Worm (Caenorhabditis elegans): ENCODE data around the gene Y48A6C.8.

Y48A6C.8 gene

DNA sequence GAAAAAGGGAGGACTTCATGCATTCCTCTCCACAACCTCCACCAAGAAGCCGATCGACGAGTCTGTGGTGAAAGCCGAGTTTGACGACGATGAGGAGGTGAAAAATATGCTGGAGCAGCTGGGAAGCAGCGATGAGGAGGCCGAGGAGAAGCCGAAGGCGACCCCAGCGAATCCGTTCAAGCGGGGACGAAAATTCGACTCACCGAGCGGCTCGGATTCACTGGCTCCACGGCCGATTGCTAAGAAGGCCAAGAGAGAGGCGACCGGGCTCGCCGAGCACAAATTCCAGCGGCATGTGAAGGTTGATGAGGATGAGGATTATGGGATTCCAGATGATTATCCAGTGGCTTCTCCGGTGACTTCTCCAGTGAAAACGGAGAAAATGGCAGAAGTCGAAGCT, 15.5 kb upstream of the Y48A6C.8 start:
- no peak for TF ChIP-seq ZK546.5 (tag; optimal IDR thresholded peaks at IDR 0.05)
- TF ChIP-seq set-16 (GFP tag; IDR thresholded peaks at IDR 0.05), result peak; percentile 89
- TF ChIP-seq ama-1 (optimal IDR thresholded peaks at IDR 0.05), result no peak
- TF ChIP-seq aha-1 (tag), result peak; percentile 79
- TF ChIP-seq lsy-2 (tag; optimal IDR thresholded peaks at IDR 0.05), result no peak

DNA sequence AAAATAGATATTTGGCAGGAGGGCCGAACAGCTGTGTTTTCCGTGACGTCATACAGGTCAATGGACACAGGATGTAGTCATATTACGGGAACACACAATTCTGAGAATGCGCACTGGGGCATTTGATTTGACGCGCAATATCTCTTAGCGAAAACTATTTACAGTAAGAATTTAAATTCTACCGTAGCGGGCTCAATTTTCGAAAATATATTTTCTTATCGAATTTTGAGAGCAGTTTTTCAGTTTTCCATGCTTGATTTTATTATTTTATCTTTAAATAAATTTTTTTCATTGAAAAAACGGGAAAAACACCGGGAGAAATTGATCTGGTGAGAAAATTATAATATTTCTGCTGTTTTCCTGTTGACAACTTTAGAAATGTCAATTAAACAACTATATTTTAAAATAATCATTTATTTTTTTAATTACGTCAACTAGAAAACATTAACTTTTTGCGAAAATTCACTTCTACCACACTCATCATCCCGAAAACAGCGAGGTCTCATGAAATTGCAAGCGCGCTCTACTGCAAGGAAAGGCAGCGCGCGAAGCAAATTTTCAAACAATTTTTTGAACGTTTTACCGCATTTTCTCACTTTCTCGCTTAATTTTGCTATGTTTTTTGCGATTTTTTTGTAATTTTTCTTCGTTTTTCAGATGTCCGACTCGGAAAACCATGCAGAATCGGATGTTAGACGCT, 14.5 kb upstream of the Y48A6C.8 start, which contains the start of the genes Y47D3A.1 and pola-1:
Gene Y47D3A.1 (minus strand): TSS at position 51 of the 700 bp plus-strand sequence.
Gene pola-1 (plus strand): TSS at position 658 of the 700 bp plus-strand sequence.
- TF ChIP-seq Y48G9A.11 (GFP tag; IDR thresholded peaks at IDR 0.05), result 0 out of 2 replicates have a peak, but pooled peaks have one; percentile 43
- peak; percentile 92 for TF ChIP-seq dpl-1 (GFP tag; optimal IDR thresholded peaks at IDR 0.05)
- peak in 1 of 2 experiments; percentile 43 for TF ChIP-seq mdl-1 (tag; optimal IDR thresholded peaks at IDR 0.05)
- 0 out of 2 replicates have a peak, but pooled peaks have one; percentile 61 for TF ChIP-seq arid-1 (GFP tag; conservative IDR thresholded peaks at IDR 0.05)
- TF ChIP-seq ZK546.5 (tag; optimal IDR thresholded peaks at IDR 0.05), result no peak
- TF ChIP-seq dmd-6 (GFP tag; IDR thresholded peaks at IDR 0.05), result peak; percentile 56; the same call in 1 of the 2 replicates
- peak; percentile 64 for TF ChIP-seq nhr-77 (tag; optimal IDR thresholded peaks at IDR 0.05)
- peak; percentile 69 for TF ChIP-seq nhr-11 (tag; optimal IDR thresholded peaks at IDR 0.05)
- peak in 1 of 2 experiments; percentile 82 for TF ChIP-seq unc-62 (GFP tag; optimal IDR thresholded peaks at IDR 0.05 in 1 of 2)
- TF ChIP-seq unc-62 (tag; optimal IDR thresholded peaks at IDR 0.05), result no peak
- TF ChIP-seq nhr-28 (tag; optimal IDR thresholded peaks at IDR 0.05), result peak; percentile 68
- no peak for TF ChIP-seq spr-3 (GFP tag; optimal IDR thresholded peaks at IDR 0.05)
- peak; percentile 34 for TF ChIP-seq fkh-10 (GFP tag; optimal IDR thresholded peaks at IDR 0.05)
- TF ChIP-seq hif-1 (tag; optimal IDR thresholded peaks at IDR 0.05), result peak in 1 of 2 experiments; percentile 84
- peak; percentile 82 for TF ChIP-seq lin-13 (GFP tag; optimal IDR thresholded peaks at IDR 0.05)
- no peak for TF ChIP-seq saeg-2 (GFP tag; IDR thresholded peaks at IDR 0.05)
- TF ChIP-seq attf-4 (tag; optimal IDR thresholded peaks at IDR 0.05), result no peak
- no peak for TF ChIP-seq lin-15B (tag; optimal IDR thresholded peaks at IDR 0.05)
- peak; percentile 51 for TF ChIP-seq mxl-3 (GFP tag; optimal IDR thresholded peaks at IDR 0.05)
- TF ChIP-seq lsy-2 (tag; optimal IDR thresholded peaks at IDR 0.05), result peak in 1 of 2 experiments; percentile 90
- no peak for TF ChIP-seq zip-11 (GFP tag; IDR thresholded peaks at IDR 0.05)
- TF ChIP-seq mep-1 (tag; optimal IDR thresholded peaks at IDR 0.05), result peak; percentile 86
- peak; percentile 54 for TF ChIP-seq hlh-11 (tag; optimal IDR thresholded peaks at IDR 0.05)
- TF ChIP-seq gei-8 (GFP tag; optimal IDR thresholded peaks at IDR 0.05), result no peak
- TF ChIP-seq unc-130 (GFP tag; optimal IDR thresholded peaks at IDR 0.05), result peak; percentile 89
- peak; percentile 80 for TF ChIP-seq nhr-6 (tag; optimal IDR thresholded peaks at IDR 0.05)
- no peak for TF ChIP-seq set-16 (GFP tag; IDR thresholded peaks at IDR 0.05)
- TF ChIP-seq duxl-1 (tag; optimal IDR thresholded peaks at IDR 0.05; ENCODE audit: poor library complexity), result peak; percentile 66
- TF ChIP-seq daf-16 (GFP tag; optimal IDR thresholded peaks at IDR 0.05), result no peak
- TF ChIP-seq daf-16 (tag; optimal IDR thresholded peaks at IDR 0.05), result peak; percentile 59
- TF ChIP-seq lin-38 (GFP tag; IDR thresholded peaks at IDR 0.05), result peak; percentile 97
- peak; percentile 1 for TF ChIP-seq nhr-102 (tag; optimal IDR thresholded peaks at IDR 0.05)
- 0 out of 2 replicates have a peak, but pooled peaks have one; percentile 66 for TF ChIP-seq ceh-44 (GFP tag; IDR thresholded peaks at IDR 0.05)
- TF ChIP-seq rbr-2 (tag; optimal IDR thresholded peaks at IDR 0.05), result peak; percentile 66
- 0 out of 2 replicates have a peak, but pooled peaks have one; percentile 23 for TF ChIP-seq madf-9 (GFP tag; conservative IDR thresholded peaks at IDR 0.05)
- no peak for TF ChIP-seq F26F4.8 (GFP tag; conservative IDR thresholded peaks at IDR 0.05)
- peak; percentile 49 for TF ChIP-seq hlh-30 (tag; optimal IDR thresholded peaks at IDR 0.05; ENCODE audit: insufficient read depth)
- TF ChIP-seq pha-4 (GFP tag; IDR thresholded peaks at IDR 0.05), result peak; percentile 38; the same call in 1 of the 2 replicates
- TF ChIP-seq pha-4 (tag; optimal IDR thresholded peaks at IDR 0.05), result peak; percentile 57
- TF ChIP-seq fos-1 (tag; optimal IDR thresholded peaks at IDR 0.05), result no peak
- peak; percentile 20 for TF ChIP-seq F37D6.2 (tag; optimal IDR thresholded peaks at IDR 0.05)
- peak; percentile 84 for TF ChIP-seq aha-1 (tag)
- TF ChIP-seq hmg-1.1 (GFP tag; IDR thresholded peaks at IDR 0.05), result peak; percentile 74
- TF ChIP-seq dve-1 (tag; optimal IDR thresholded peaks at IDR 0.05; ENCODE audit: insufficient read depth), result peak; percentile 81
- TF ChIP-seq mes-2 (tag; optimal IDR thresholded peaks at IDR 0.05; ENCODE audit: poor library complexity, severe bottlenecking), result peak; percentile 96
- TF ChIP-seq D1046.2 (GFP tag; IDR thresholded peaks at IDR 0.05), result 0 out of 2 replicates have a peak, but pooled peaks have one; percentile 8
